Fruit fly (Drosophila melanogaster) whole organism, adult: ENCODE results near the gene CG32700.

Source experiments
- CG12768 ChIP-seq: fragments of 200-800 bp; sonication (Bioruptor generic); optimal IDR thresholded peaks from 2 replicates; lab custom pipeline; 2017; ENCODE audit warnings: missing biosample characterization, missing genetic modification characterization, mild to moderate bottlenecking, moderate library complexity, missing genetic modification reagents
- CG14711 ChIP-seq: fragments of 200-800 bp; sonication (Bioruptor generic); optimal IDR thresholded peaks from 2 replicates; lab custom pipeline; 2018; ENCODE audit warnings: missing biosample characterization, mild to moderate bottlenecking, missing genetic modification characterization, moderate library complexity
- CG1620 ChIP-seq: fragments of 200-800 bp; sonication (Bioruptor generic); optimal IDR thresholded peaks from 2 replicates; lab custom pipeline; 2016; ENCODE audit warnings: missing biosample characterization, missing genetic modification characterization
- CG5204 ChIP-seq: fragments of 200-800 bp; sonication (Bioruptor generic); optimal IDR thresholded peaks from 2 replicates; lab custom pipeline; 2016; ENCODE audit warnings: missing biosample characterization, missing genetic modification characterization
- CG7101 ChIP-seq: fragments of 200-800 bp; sonication (Bioruptor generic); optimal IDR thresholded peaks from 2 replicates; lab custom pipeline; 2018; ENCODE audit warnings: missing biosample characterization, mild to moderate bottlenecking, missing genetic modification characterization, moderate library complexity
- Clk ChIP-seq: fragments of 200-800 bp; sonication (Bioruptor generic); optimal IDR thresholded peaks from 2 replicates; lab custom pipeline; 2017; ENCODE audit warnings: missing biosample characterization, missing genetic modification characterization
- Crg-1 ChIP-seq: fragments of 200-800 bp; sonication (Bioruptor generic); optimal IDR thresholded peaks from 2 replicates; lab custom pipeline; 2016; ENCODE audit warnings: missing biosample characterization, missing genetic modification characterization
- Hr96 ChIP-seq: fragments of 200-800 bp; sonication (Bioruptor generic); optimal IDR thresholded peaks from 2 replicates; lab custom pipeline; 2016; ENCODE audit warnings: missing biosample characterization, missing genetic modification characterization
- Mnt ChIP-seq: fragments of 200-800 bp; sonication (Bioruptor generic); optimal IDR thresholded peaks from 2 replicates; lab custom pipeline; 2016; ENCODE audit warnings: missing biosample characterization, mild to moderate bottlenecking, missing genetic modification characterization
- bab1 ChIP-seq: fragments of 200-800 bp; sonication (Bioruptor generic); optimal IDR thresholded peaks from 3 replicates; lab custom pipeline; 2019; ENCODE audit warnings: missing biosample characterization, mild to moderate bottlenecking, missing genetic modification characterization, moderate library complexity
- cic ChIP-seq: fragments of 200-800 bp; sonication (Bioruptor generic); optimal IDR thresholded peaks from 2 replicates; lab custom pipeline; 2017; ENCODE audit warnings: missing biosample characterization, mild to moderate bottlenecking, missing genetic modification characterization, moderate library complexity
- cnc ChIP-seq, 2 experiments: fragments of >200 bp; optimal IDR thresholded peaks; 2 replicates each; lab custom pipeline; 2017
- ovo ChIP-seq: fragments of 200-800 bp; sonication (Bioruptor generic); optimal IDR thresholded peaks from 2 replicates; lab custom pipeline; 2016; ENCODE audit warnings: missing biosample characterization, missing genetic modification characterization
- pad ChIP-seq: fragments of 200-800 bp; sonication (Bioruptor generic); optimal IDR thresholded peaks from 3 replicates; lab custom pipeline; 2017; ENCODE audit warnings: missing biosample characterization, missing genetic modification characterization, mild to moderate bottlenecking, moderate library complexity, missing genetic modification reagents
- tj ChIP-seq: fragments of 200-800 bp; sonication (Bioruptor generic); optimal IDR thresholded peaks from 3 replicates; lab custom pipeline; 2017; ENCODE audit warnings: missing biosample characterization, mild to moderate bottlenecking, missing genetic modification characterization, moderate library complexity
- toe ChIP-seq: fragments of 200-800 bp; sonication (Bioruptor generic); optimal IDR thresholded peaks from 2 replicates; lab custom pipeline; 2016; ENCODE audit warnings: missing biosample characterization, missing genetic modification characterization

Gene CG32700

DNA sequence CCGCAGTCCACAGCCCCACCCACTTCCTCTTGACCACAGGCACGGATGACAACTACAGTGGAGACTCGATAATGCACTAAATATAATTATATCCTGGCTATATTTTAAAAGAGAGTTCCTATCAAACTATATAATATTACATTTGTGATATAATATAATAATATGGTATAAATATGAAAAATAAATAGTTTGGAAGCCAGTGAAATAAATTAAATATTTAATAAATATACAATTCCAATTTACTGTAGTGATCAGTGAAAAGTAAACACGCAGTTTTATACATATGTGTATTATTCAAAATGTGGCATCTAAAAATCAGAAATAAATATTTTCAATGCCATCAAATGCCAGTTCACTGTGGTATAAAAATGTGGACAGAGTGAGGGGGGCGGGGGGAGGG lies 94.3 kb downstream of the CG32700 start:
- TF ChIP-seq CG5204 (GFP tag; lab: Kevin White, UChicago) (no peak), CG7101 (no peak), Mnt (GFP tag; lab: Kevin White, UChicago) (no peak), toe (GFP tag; lab: Kevin White, UChicago) (no peak), CG1620 (GFP tag; lab: Kevin White, UChicago) (no peak), ovo (no peak), Crg-1 (GFP tag; lab: Kevin White, UChicago) (no peak), cnc (optimal IDR thresholded peaks at IDR 0.05; lab: Kevin White, UChicago) (no peak), cic (GFP tag; lab: Kevin White, UChicago) (no peak), CG14711 (tag; lab: Kevin White, UChicago) (no peak), CG12768 (GFP tag; lab: Kevin White, UChicago) (no peak), Hr96 (GFP tag; lab: Kevin White, UChicago) (no peak), bab1 (GFP tag; lab: Kevin White, UChicago) (no peak), pad (no peak), Clk (GFP tag; lab: Kevin White, UChicago) (no peak), tj (GFP tag; lab: Kevin White, UChicago) (no peak)
